Fruit fly (Drosophila melanogaster) whole organism, wandering third instar larva: ENCODE data around the gene eIF3f1.

Source experiments
- Abd-B ChIP-seq: fragments of >200 bp; optimal IDR thresholded peaks from 2 replicates; lab custom pipeline; 2017; ENCODE audit warnings: missing biosample characterization, missing genetic modification characterization
- CG32264 ChIP-seq: fragments of 200-800 bp; sonication (Bioruptor generic); optimal IDR thresholded peaks from 2 replicates; lab custom pipeline; 2016; ENCODE audit warnings: missing biosample characterization, missing genetic modification characterization
- CG9705 ChIP-seq: fragments of 200-800 bp; sonication (Bioruptor generic); optimal IDR thresholded peaks from 2 replicates; lab custom pipeline; 2018; ENCODE audit warnings: missing biosample characterization, mild to moderate bottlenecking, missing genetic modification characterization
- CrebA ChIP-seq: fragments of 200-800 bp; sonication (Bioruptor generic); optimal IDR thresholded peaks from 2 replicates; lab custom pipeline; 2016; ENCODE audit warnings: missing biosample characterization, mild to moderate bottlenecking, missing genetic modification characterization, borderline replicate concordance
- Dfd ChIP-seq: fragments of >200 bp; optimal IDR thresholded peaks from 2 replicates; lab custom pipeline; 2017; ENCODE audit warnings: missing biosample characterization, missing genetic modification characterization
- Dif ChIP-seq: fragments of 200-275, 200-300 bp; sonication (Bioruptor generic); optimal IDR thresholded peaks from 2 replicates; lab custom pipeline; 2018; ENCODE audit warnings: missing biosample characterization, missing genetic modification characterization; ENCODE audit not compliant: partially characterized antibody
- GATAd ChIP-seq: sonication (Bioruptor generic); optimal IDR thresholded peaks from 2 replicates; lab custom pipeline; 2016; ENCODE audit warnings: missing biosample characterization, missing genetic modification characterization
- HLH106 ChIP-seq: fragments of 200-800 bp; optimal IDR thresholded peaks from 3 replicates; lab custom pipeline; 2019; ENCODE audit warnings: missing biosample characterization, mild to moderate bottlenecking, missing genetic modification characterization, moderate library complexity
- Hnf4 ChIP-seq: fragments of 200-800 bp; sonication (Bioruptor generic); optimal IDR thresholded peaks from 2 replicates; lab custom pipeline; 2016; ENCODE audit warnings: missing biosample characterization, mild to moderate bottlenecking, missing genetic modification characterization
- Hr78 ChIP-seq: fragments of >200 bp; optimal IDR thresholded peaks from 2 replicates; lab custom pipeline; 2017; ENCODE audit warnings: missing biosample characterization, missing genetic modification characterization
- Hr83 ChIP-seq: fragments of 200-300 bp; sonication (Bioruptor generic); optimal IDR thresholded peaks from 2 replicates; lab custom pipeline; 2016; ENCODE audit warnings: missing biosample characterization, mild to moderate bottlenecking, missing genetic modification characterization, moderate library complexity; ENCODE audit not compliant: poor library complexity, severe bottlenecking
- Jra ChIP-seq: sonication (Bioruptor generic); optimal IDR thresholded peaks from 2 replicates; lab custom pipeline; 2016; ENCODE audit warnings: missing biosample characterization, missing genetic modification characterization
- Mio ChIP-seq: sonication (Bioruptor generic); optimal IDR thresholded peaks from 2 replicates; lab custom pipeline; 2016; ENCODE audit warnings: missing biosample characterization, missing genetic modification characterization
- Myc ChIP-seq: fragments of >200 bp; optimal IDR thresholded peaks from 2 replicates; lab custom pipeline; 2017
- N ChIP-seq: fragments of >200 bp; optimal IDR thresholded peaks from 2 replicates; lab custom pipeline; 2018; ENCODE audit warnings: missing biosample characterization, missing external identifiers, missing genetic modification characterization
- OdsH ChIP-seq: fragments of 200-800 bp; sonication (Bioruptor generic); optimal IDR thresholded peaks from 2 replicates; lab custom pipeline; 2016; ENCODE audit warnings: missing biosample characterization, mild to moderate bottlenecking, missing genetic modification characterization
- Rel ChIP-seq, 2 experiments: fragments of 200-800 bp; sonication (Bioruptor generic) in 1 of 2; optimal IDR thresholded peaks; 2 replicates in 1 of 2; 3 replicates in 1 of 2; lab custom pipeline; 2016 to 2019; ENCODE audit warnings: mild to moderate bottlenecking in 2 of 2, missing biosample characterization in 2 of 2, missing genetic modification characterization in 2 of 2, moderate library complexity in 1 of 2
- Sp1 ChIP-seq: fragments of 200-800 bp; sonication (Bioruptor generic); optimal IDR thresholded peaks from 3 replicates; lab custom pipeline; 2019; ENCODE audit warnings: missing biosample characterization, mild to moderate bottlenecking, missing genetic modification characterization, moderate library complexity
- Vsx2 ChIP-seq: fragments of 200-300, 225-300 bp; sonication (Bioruptor generic); optimal IDR thresholded peaks from 2 replicates; lab custom pipeline; 2018; ENCODE audit warnings: missing biosample characterization, missing genetic modification characterization; ENCODE audit not compliant: partially characterized antibody
- br ChIP-seq: fragments of 200-800 bp; sonication (Bioruptor generic); optimal IDR thresholded peaks from 2 replicates; lab custom pipeline; 2016; ENCODE audit warnings: missing biosample characterization, missing genetic modification characterization
- brk ChIP-seq: fragments of 200-800 bp; sonication (Bioruptor generic); optimal IDR thresholded peaks from 2 replicates; lab custom pipeline; 2016; ENCODE audit warnings: missing biosample characterization, mild to moderate bottlenecking, missing genetic modification characterization
- dl ChIP-seq, 2 experiments: fragments of 175-275, 200-275 bp in 1 of 2; fragments of 200-275 bp in 1 of 2; sonication (Bioruptor generic); optimal IDR thresholded peaks; lab custom pipeline; 2018; ENCODE audit warnings: mild to moderate bottlenecking in 2 of 2, missing biosample characterization in 2 of 2, missing genetic modification characterization in 2 of 2, moderate library complexity in 2 of 2; ENCODE audit not compliant: partially characterized antibody in 2 of 2, insufficient read depth in 1 of 2
- dmrt93B ChIP-seq: fragments of 200-800 bp; sonication (Bioruptor generic); optimal IDR thresholded peaks from 2 replicates; lab custom pipeline; 2018; ENCODE audit warnings: missing biosample characterization, mild to moderate bottlenecking, missing genetic modification characterization
- ey ChIP-seq: fragments of 200-800 bp; sonication (Bioruptor generic); optimal IDR thresholded peaks from 2 replicates; lab custom pipeline; 2016; ENCODE audit warnings: missing biosample characterization, missing genetic modification characterization
- foxo ChIP-seq, 2 experiments: fragments of 200-800 bp; sonication (Bioruptor generic); optimal IDR thresholded peaks; 2 replicates in 1 of 2; 3 replicates in 1 of 2; lab custom pipeline; 2016 to 2017; ENCODE audit warnings: missing biosample characterization in 2 of 2, missing genetic modification characterization in 2 of 2
- fru ChIP-seq: fragments of 200-800 bp; sonication (Bioruptor generic); optimal IDR thresholded peaks from 3 replicates; lab custom pipeline; 2016; ENCODE audit warnings: missing biosample characterization, mild to moderate bottlenecking, missing genetic modification characterization
- h ChIP-seq: fragments of 200-800 bp; sonication (Bioruptor generic); optimal IDR thresholded peaks from 3 replicates; lab custom pipeline; 2016; ENCODE audit warnings: missing biosample characterization, mild to moderate bottlenecking, missing genetic modification characterization
- jim ChIP-seq: fragments of 175-275, 200-325 bp; sonication (Bioruptor generic); optimal IDR thresholded peaks from 2 replicates; lab custom pipeline; 2016; ENCODE audit warnings: missing biosample characterization, mild to moderate bottlenecking, missing genetic modification characterization
- lola ChIP-seq: fragments of >200 bp; optimal IDR thresholded peaks from 2 replicates; lab custom pipeline; 2017; ENCODE audit warnings: missing biosample characterization, missing genetic modification characterization
- psq ChIP-seq: fragments of 200-800 bp; sonication (Bioruptor generic); optimal IDR thresholded peaks from 3 replicates; lab custom pipeline; 2017; ENCODE audit warnings: missing biosample characterization, mild to moderate bottlenecking, missing genetic modification characterization, moderate library complexity
- rgr ChIP-seq: fragments of 200-800 bp; sonication (Bioruptor generic); optimal IDR thresholded peaks from 3 replicates; lab custom pipeline; 2016; ENCODE audit warnings: missing biosample characterization, mild to moderate bottlenecking, missing genetic modification characterization
- sage ChIP-seq: fragments of 200-800 bp; sonication (Bioruptor generic); optimal IDR thresholded peaks from 2 replicates; lab custom pipeline; 2016; ENCODE audit warnings: missing biosample characterization, mild to moderate bottlenecking, missing genetic modification characterization
- tai ChIP-seq: sonication (Bioruptor generic); optimal IDR thresholded peaks from 2 replicates; lab custom pipeline; 2016; ENCODE audit warnings: missing biosample characterization, missing genetic modification characterization
- woc ChIP-seq: sonication (Bioruptor generic); optimal IDR thresholded peaks from 2 replicates; lab custom pipeline; 2016; ENCODE audit warnings: missing biosample characterization, mild to moderate bottlenecking, missing genetic modification characterization

The eIF3f1 gene

DNA sequence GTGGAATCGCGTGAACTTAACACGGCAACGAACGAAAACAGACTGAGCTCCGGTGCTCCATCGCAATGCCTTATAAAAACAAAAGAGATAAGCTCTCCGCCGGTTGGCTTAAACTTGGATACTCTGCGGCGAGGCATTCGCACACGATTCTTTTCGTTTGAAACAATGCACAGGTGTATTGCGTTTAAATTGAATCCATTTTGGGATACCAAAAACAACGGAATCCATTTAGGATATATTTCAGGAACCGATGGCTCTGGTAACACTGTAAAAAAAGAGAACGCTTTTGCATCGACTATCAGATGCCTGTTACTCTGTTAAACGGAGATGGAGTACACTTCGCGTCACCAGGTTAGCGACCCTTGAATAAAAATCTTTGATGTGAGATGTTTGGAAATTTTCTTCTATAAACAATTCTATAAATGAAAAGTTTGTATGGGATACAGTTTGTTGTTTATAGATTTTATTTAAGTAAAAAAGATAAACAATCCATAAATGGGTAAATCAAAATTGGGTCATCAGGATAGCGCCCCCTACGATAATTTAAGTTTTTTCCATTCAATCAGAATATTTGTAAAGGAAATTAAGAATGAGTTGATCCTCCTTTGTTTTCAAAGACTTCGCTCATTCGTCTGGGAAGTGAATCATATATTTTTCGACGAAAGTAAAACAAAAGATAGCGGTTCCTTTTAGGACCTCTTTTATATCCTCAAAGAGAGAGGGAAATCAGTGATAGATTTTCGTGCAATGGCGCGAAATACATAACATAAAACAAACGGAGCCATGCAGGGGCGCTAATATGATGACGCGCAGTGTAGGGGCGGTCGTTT, 18.1 kb upstream of the eIF3f1 start, which contains the start of gene Nep2:
TSS of gene Nep2 (minus strand) at position 51 of the 830 bp plus-strand sequence.
- TF ChIP-seq lola (GFP tag; lab: Kevin White, UChicago) (no peak), psq (GFP tag; lab: Kevin White, UChicago) (peak; percentile 24), CG32264 (no peak), Hr78 (GFP tag; lab: Kevin White, UChicago) (no peak), ey (GFP tag; lab: Kevin White, UChicago) (peak; percentile 39), Sp1 (GFP tag; lab: Kevin White, UChicago) (peak; percentile 38), HLH106 (tag; lab: Kevin White, UChicago) (peak; percentile 21), Hr83 (GFP tag; lab: Kevin White, UChicago) (no peak), CrebA (GFP tag; lab: Kevin White, UChicago) (no peak), foxo (GFP tag; optimal IDR thresholded peaks at IDR 0.05; lab: Kevin White, UChicago) (peak in 1 of 2 experiments; percentile 30), Rel (GFP tag; optimal IDR thresholded peaks at IDR 0.05; lab: Kevin White, UChicago) (no peak), Rel (tag; optimal IDR thresholded peaks at IDR 0.05; lab: Kevin White, UChicago) (no peak), dmrt93B (GFP tag; lab: Kevin White, UChicago) (no peak), br (GFP tag; lab: Kevin White, UChicago) (no peak), sage (GFP tag; lab: Kevin White, UChicago) (no peak), GATAd (GFP tag; lab: Kevin White, UChicago) (no peak), Dfd (GFP tag; lab: Kevin White, UChicago) (no peak), N (no peak), Hnf4 (peak; percentile 17), brk (GFP tag; lab: Kevin White, UChicago) (no peak), Dif (GFP tag; lab: Kevin White, UChicago) (no peak), dl (GFP tag; optimal IDR thresholded peaks at IDR 0.05; lab: Kevin White, UChicago; ENCODE audit: insufficient read depth in 1 of 2, partially characterized antibody in 2 of 2) (peak in 1 of 2 experiments; percentile 11), jim (GFP tag; lab: Kevin White, UChicago) (no peak), woc (peak; percentile 63), Jra (GFP tag; lab: Kevin White, UChicago) (peak; percentile 1), Abd-B (GFP tag; lab: Kevin White, UChicago) (no peak), h (GFP tag; lab: Kevin White, UChicago) (peak; percentile 5), Vsx2 (GFP tag; lab: Kevin White, UChicago) (no peak), Mio (GFP tag; lab: Kevin White, UChicago) (no peak), CG9705 (GFP tag; lab: Kevin White, UChicago) (no peak), OdsH (GFP tag; lab: Kevin White, UChicago) (peak; percentile 14), tai (GFP tag; lab: Kevin White, UChicago) (peak; percentile 28), fru (GFP tag; lab: Kevin White, UChicago) (peak; percentile 30), Myc (lab: Kevin White, UChicago) (no peak), rgr (no peak)

DNA sequence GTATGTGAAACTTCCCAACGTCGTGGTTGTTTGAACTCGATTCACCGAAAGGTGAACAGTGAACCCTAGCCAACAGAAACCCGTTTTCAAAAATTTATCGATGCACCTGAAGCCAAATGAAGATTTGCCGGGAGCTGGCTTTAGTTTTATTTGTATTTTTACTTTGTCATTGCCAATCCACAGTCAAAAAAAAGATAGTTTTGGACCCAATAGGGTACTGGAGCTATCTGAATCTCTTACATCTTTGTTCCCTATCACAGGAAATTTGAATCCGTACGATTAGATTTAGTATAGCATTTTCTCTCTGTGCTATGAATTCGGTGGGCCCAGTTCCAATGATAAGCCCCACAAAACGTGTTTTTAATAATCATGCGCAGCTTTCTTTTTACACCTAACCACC, 17.0 kb upstream of the eIF3f1 start:
- TF ChIP-seq N (no peak), h (GFP tag; lab: Kevin White, UChicago) (no peak), br (GFP tag; lab: Kevin White, UChicago) (peak; percentile 7)

DNA sequence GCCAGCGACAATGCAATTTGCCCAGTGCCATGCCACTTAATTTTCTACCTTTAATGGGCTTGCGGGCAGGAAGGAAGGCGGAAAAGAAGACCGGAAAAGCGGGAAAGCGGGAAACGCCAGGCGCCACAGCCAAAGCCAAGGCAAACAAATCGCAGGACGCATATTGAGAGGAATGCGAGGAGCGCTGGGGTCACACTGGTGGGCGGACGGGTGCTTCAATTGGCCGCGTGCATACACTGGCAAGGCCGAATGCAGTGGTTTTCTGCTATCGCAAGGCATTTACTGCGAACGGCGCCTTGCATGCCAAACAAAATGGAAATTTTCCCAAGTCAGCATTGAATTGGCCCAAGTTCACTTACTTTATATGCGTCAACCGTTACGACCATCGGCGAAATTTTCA, 14.5 kb upstream of the eIF3f1 start:
- TF ChIP-seq Rel (GFP tag; optimal IDR thresholded peaks at IDR 0.05; lab: Kevin White, UChicago) (no peak), Rel (tag; optimal IDR thresholded peaks at IDR 0.05; lab: Kevin White, UChicago) (no peak), N (no peak), brk (GFP tag; lab: Kevin White, UChicago) (no peak), jim (GFP tag; lab: Kevin White, UChicago) (no peak), Hnf4 (no peak), Hr83 (GFP tag; lab: Kevin White, UChicago) (no peak), Sp1 (GFP tag; lab: Kevin White, UChicago) (no peak), HLH106 (tag; lab: Kevin White, UChicago) (no peak), h (GFP tag; lab: Kevin White, UChicago) (no peak), Jra (GFP tag; lab: Kevin White, UChicago) (no peak), Hr78 (GFP tag; lab: Kevin White, UChicago) (no peak)
- TF ChIP-seq, all 38 proteins: peak for 0
